Worm (Caenorhabditis elegans) whole organism, midembryonic: Measurements from ENCODE around the gene kin-9.

ENCODE experiments used
- T22C8.4 ChIP-seq: fragments of 200-800 bp; sonication (Bioruptor generic); IDR thresholded peaks from 2 replicates; pipeline ENCODE4 v1.3.6; 2022; ENCODE audit warnings: missing genetic modification characterization, missing compliant biosample characterization
- cog-1 ChIP-seq: sonication (generic microtip); optimal IDR thresholded peaks from 2 replicates; lab custom pipeline; 2016; ENCODE audit warnings: missing genetic modification characterization, missing compliant biosample characterization
- flt-1 ChIP-seq: fragments of 200-800 bp; sonication (Bioruptor generic); IDR thresholded peaks from 2 replicates; pipeline ENCODE4 v1.3.6; 2022; ENCODE audit warnings: missing genetic modification characterization, missing compliant biosample characterization
- klf-2 ChIP-seq: fragments of 200-800 bp; sonication (Bioruptor generic); conservative IDR thresholded peaks from 2 replicates; pipeline ENCODE4 v1.3.6; 2022; ENCODE audit warnings: missing genetic modification reagents, missing genetic modification characterization, missing compliant biosample characterization
- med-1 ChIP-seq: sonication (generic microtip); optimal IDR thresholded peaks from 2 replicates; lab custom pipeline; 2017; ENCODE audit warnings: missing genetic modification characterization, mild to moderate bottlenecking, missing compliant biosample characterization, antibody characterized with exemption, missing genetic modification reagents; ENCODE audit not compliant: insufficient read depth
- ref-1 ChIP-seq: fragments of 200-800 bp; sonication (Bioruptor generic); conservative IDR thresholded peaks from 2 replicates; pipeline ENCODE4 v1.3.6; 2022; ENCODE audit warnings: missing genetic modification reagents, missing genetic modification characterization, missing compliant biosample characterization
- tab-1 ChIP-seq: fragments of 200-800 bp; sonication (Bioruptor generic); IDR thresholded peaks from 2 replicates; pipeline ENCODE4 v1.3.6; 2022; ENCODE audit warnings: missing genetic modification characterization, missing compliant biosample characterization
- ztf-23 ChIP-seq: fragments of 200-800 bp; sonication (Bioruptor generic); IDR thresholded peaks from 2 replicates; pipeline ENCODE4 v1.3.6; 2022; ENCODE audit warnings: missing genetic modification reagents, missing genetic modification characterization, missing compliant biosample characterization
- ztf-29 ChIP-seq: fragments of 200-800 bp; sonication (Bioruptor generic); IDR thresholded peaks from 2 replicates; pipeline ENCODE4 v1.3.6; 2022; ENCODE audit warnings: missing genetic modification reagents, missing genetic modification characterization, missing compliant biosample characterization

The kin-9 gene

DNA sequence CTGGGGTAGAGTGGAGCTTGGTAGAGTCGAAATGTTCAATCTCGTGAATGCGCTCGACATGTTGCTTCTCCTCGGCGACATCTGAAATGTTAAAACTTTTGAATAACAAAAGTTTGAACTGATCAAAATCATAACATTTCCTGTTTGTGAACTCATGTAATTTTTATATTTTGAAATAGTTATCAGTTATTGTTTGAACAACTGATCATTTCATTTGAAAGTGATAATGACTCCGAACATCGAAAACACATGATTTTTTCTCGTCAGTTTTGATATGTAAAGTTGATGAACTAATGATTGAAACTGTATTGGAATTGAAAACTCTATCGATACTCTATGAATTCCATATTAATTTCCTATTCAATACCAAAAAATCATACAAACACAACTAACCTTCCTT is 9.3 kb upstream of the kin-9 start:
- TF ChIP-seq ztf-29 (GFP tag; lab: Robert Waterston, UW) (no peak), ref-1 (GFP tag; lab: Robert Waterston, UW) (no peak), tab-1 (no peak), ztf-23 (GFP tag; lab: Robert Waterston, UW) (no peak), cog-1 (no peak), klf-2 (GFP tag; lab: Robert Waterston, UW) (no peak), T22C8.4 (no peak), flt-1 (GFP tag; lab: Robert Waterston, UW) (no peak), med-1 (no peak)

- TF ChIP-seq T22C8.4: no peak
- TF ChIP-seq cog-1: no peak
- no peak for TF ChIP-seq flt-1 (GFP tag; lab: Robert Waterston, UW)
- TF ChIP-seq tab-1: no peak
- no peak for TF ChIP-seq ztf-29 (GFP tag; lab: Robert Waterston, UW)
- TF ChIP-seq med-1: no peak
- no peak for TF ChIP-seq ztf-23 (GFP tag; lab: Robert Waterston, UW)
- no peak for TF ChIP-seq ref-1 (GFP tag; lab: Robert Waterston, UW)
- no peak for TF ChIP-seq klf-2 (GFP tag; lab: Robert Waterston, UW)
Observed at ce11 chrX:8423633-8424032, 8.8 kb upstream of the kin-9 start, which contains the start of gene tth-1. tth-1 (minus strand) TSS chrX:8423733.

DNA sequence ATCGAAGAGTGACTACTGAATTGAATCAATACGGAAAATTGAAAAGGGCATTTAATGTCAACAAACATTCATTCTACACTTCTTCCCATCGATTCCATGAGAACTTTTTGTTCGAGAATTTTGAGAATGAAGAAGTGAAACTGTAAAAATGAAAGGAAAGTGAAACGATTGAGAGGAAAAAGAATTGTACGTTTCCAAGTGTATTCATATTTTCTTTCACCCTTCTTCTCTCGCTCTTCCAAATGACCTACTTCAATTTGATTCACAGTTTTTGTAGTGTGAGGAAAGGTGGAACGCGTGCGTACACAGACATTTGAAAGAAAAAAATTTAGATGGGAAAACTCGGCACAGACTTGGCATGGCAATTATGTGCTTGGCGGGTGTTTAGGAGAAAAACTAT is 8.2 kb upstream of the kin-9 start:
- TF ChIP-seq ref-1 (GFP tag; lab: Robert Waterston, UW) (no peak), ztf-29 (GFP tag; lab: Robert Waterston, UW) (no peak), cog-1 (no peak), flt-1 (GFP tag; lab: Robert Waterston, UW) (no peak), med-1 (no peak), tab-1 (no peak), ztf-23 (GFP tag; lab: Robert Waterston, UW) (no peak), T22C8.4 (no peak), klf-2 (GFP tag; lab: Robert Waterston, UW) (no peak)

DNA sequence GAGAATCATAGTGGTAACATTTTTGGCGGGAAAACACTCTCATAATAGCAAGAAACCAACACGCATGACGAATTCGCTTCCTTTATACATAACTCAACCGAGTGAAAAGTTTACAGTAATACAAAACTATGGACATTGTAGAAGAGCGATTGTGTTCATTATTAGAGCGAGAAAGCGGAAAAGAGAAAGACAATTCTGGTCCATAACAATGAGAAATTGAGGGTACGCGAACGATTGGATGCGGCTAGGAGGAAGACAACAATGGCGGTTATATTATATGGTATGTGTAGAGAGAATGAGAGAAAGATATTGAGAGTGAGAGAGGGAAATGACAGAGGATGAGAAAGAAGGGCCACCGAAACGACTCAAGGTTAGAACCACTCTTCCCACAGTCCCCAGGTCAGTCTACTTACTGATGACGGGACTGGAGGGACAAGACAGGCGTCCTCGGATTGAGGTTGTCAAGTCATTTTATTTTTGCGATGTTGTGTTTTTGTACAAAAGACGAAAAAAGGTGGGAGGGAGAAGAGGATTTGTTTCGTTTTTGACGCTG is 6.2 kb upstream of the kin-9 start:
- TF ChIP-seq cog-1: no peak
- TF ChIP-seq ref-1 (GFP tag; lab: Robert Waterston, UW): no peak

DNA sequence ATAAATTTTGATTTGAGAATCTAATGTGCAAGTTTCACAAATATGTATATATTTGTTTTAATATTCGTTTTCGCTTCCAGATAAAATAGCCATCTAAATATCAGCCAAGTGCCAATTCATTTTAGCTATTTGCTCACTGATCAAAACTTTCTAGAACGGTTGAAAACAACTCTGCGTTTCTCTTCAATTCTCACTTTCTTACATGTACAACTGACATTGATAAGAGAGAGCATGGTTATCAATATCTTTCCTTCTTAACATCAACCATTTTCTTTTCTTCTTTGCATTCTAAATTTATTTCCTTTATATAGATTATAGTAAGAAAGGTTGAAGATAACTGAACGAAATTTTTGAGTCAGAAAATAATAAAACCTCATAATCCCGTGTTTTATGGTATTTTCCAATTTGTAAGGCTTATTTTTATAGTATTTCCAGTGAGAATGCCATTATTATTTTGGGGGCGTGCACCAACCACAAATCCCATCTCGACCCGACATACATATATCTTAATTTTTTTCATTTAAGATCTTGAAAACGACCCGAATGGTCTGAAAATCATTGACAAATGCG is 4.1 kb upstream of the kin-9 start, which contains the start of gene F08F1.3:
Gene F08F1.3 (plus strand): TSS at position 520 of the 570 bp plus-strand sequence.
- no peak for TF ChIP-seq tab-1
- TF ChIP-seq ztf-23 (GFP tag; lab: Robert Waterston, UW): no peak
- no peak for TF ChIP-seq flt-1 (GFP tag; lab: Robert Waterston, UW)
- no peak for TF ChIP-seq T22C8.4
- no peak for TF ChIP-seq ref-1 (GFP tag; lab: Robert Waterston, UW)
- TF ChIP-seq klf-2 (GFP tag; lab: Robert Waterston, UW): no peak
- no peak for TF ChIP-seq ztf-29 (GFP tag; lab: Robert Waterston, UW)
- TF ChIP-seq med-1: no peak

DNA sequence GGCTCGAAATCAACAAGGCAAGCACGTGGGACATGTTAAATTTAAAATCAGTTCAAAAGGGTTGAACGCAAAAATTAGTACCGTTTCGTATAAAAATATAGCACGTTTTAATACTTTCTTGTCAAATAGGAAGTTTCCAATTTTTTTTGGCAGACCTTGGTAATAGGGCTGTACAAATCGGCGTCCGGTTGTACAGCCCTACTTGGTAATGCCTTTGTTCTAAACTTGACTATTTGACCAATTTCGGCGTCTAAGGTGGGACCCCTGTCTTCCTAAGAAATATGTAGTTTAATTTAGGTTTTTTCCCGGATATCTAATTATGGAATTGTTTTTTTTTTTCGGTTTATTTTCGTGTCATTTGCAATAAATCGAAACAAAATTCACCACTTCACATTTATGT is 3.0 kb upstream of the kin-9 start:
- TF ChIP-seq ztf-23 (GFP tag; lab: Robert Waterston, UW) (no peak), ref-1 (GFP tag; lab: Robert Waterston, UW) (no peak), med-1 (no peak), klf-2 (GFP tag; lab: Robert Waterston, UW) (no peak), T22C8.4 (no peak), ztf-29 (GFP tag; lab: Robert Waterston, UW) (no peak), tab-1 (no peak), flt-1 (GFP tag; lab: Robert Waterston, UW) (no peak), cog-1 (no peak)

DNA sequence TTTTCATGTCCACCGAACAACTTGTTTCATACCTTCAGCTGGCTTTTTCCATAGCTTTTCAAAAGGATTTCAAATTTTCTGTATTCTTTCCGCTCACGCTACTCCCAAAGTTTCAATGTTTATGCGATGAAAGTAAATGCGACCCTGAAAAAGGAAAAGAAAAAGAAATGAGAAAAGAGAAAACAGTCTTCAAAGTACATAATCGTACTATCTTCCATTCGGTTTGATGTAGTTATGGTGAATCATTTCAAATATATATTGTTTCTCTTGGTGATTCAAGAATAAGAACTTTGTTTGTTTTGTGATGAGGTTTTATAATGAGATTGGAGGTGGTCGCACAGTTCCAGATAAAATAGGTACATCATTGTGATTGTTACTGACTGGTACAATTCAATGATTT is 6.3 kb downstream of the kin-9 start:
- TF ChIP-seq ztf-23 (GFP tag; lab: Robert Waterston, UW) (no peak), med-1 (no peak), klf-2 (GFP tag; lab: Robert Waterston, UW) (no peak), flt-1 (GFP tag; lab: Robert Waterston, UW) (no peak), T22C8.4 (no peak), ztf-29 (GFP tag; lab: Robert Waterston, UW) (no peak), tab-1 (no peak), ref-1 (GFP tag; lab: Robert Waterston, UW) (no peak), cog-1 (no peak)

- TF ChIP-seq tab-1: no peak
- TF ChIP-seq flt-1 (GFP tag; lab: Robert Waterston, UW): no peak
- no peak for TF ChIP-seq T22C8.4
- TF ChIP-seq ztf-29 (GFP tag; lab: Robert Waterston, UW): no peak
- TF ChIP-seq med-1: no peak
- no peak for TF ChIP-seq ztf-23 (GFP tag; lab: Robert Waterston, UW)
- TF ChIP-seq cog-1: no peak
- TF ChIP-seq klf-2 (GFP tag; lab: Robert Waterston, UW): no peak
- TF ChIP-seq ref-1 (GFP tag; lab: Robert Waterston, UW): no peak
Observed at ce11 chrX:8440001-8440735, 7.7 kb downstream of the kin-9 start.

ce11 chrX:8444922-8445321 is 12.5 kb downstream of the kin-9 start:
- TF ChIP-seq klf-2 (GFP tag; lab: Robert Waterston, UW) (no peak), cog-1 (no peak), T22C8.4 (no peak), ref-1 (GFP tag; lab: Robert Waterston, UW) (no peak), ztf-29 (GFP tag; lab: Robert Waterston, UW) (no peak), flt-1 (GFP tag; lab: Robert Waterston, UW) (no peak), med-1 (no peak), ztf-23 (GFP tag; lab: Robert Waterston, UW) (no peak), tab-1 (no peak)

DNA sequence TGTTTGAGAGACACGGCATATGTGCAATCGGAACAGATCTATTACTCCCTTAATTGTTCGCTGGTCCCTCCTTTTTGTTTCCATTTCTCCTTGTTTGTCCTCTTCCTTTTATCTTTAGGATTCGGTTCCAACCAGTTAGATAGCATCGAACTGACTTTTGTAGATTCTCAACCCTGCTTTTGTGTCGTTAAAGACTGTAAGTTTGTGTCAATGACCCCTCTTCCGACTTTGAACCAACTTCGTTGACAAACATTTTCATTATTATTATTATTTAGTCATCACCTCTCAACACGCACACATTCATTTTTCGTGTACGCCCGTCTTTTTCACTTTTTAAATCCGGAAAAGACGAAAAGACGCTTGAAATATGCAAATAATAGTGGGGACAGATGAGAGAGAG is 13.6 kb downstream of the kin-9 start, which contains the start of gene F16F9.1:
Gene F16F9.1 (plus strand): TSS at position 301 of the 400 bp plus-strand sequence.
- TF ChIP-seq tab-1 (no peak), med-1 (no peak), ref-1 (GFP tag; lab: Robert Waterston, UW) (no peak), ztf-29 (GFP tag; lab: Robert Waterston, UW) (no peak), T22C8.4 (no peak), ztf-23 (GFP tag; lab: Robert Waterston, UW) (no peak), klf-2 (GFP tag; lab: Robert Waterston, UW) (no peak), flt-1 (GFP tag; lab: Robert Waterston, UW) (no peak), cog-1 (no peak)
